Worm (Caenorhabditis elegans) whole organism, L1 larva: Measurements from ENCODE around the gene pqn-80.

Source experiments
- C16A3.4 ChIP-seq: fragments of 150-350 bp; optimal IDR thresholded peaks from 2 replicates; lab custom pipeline; 2014; ENCODE audit warnings: missing biosample characterization, missing genetic modification characterization
- C34B4.2 ChIP-seq: sonication (generic microtip); optimal IDR thresholded peaks from 2 replicates; lab custom pipeline; 2017; ENCODE audit warnings: mild to moderate bottlenecking, missing genetic modification characterization, missing compliant biosample characterization
- F16B12.6 ChIP-seq: fragments of 150-350 bp; optimal IDR thresholded peaks from 2 replicates; lab custom pipeline; 2014; ENCODE audit warnings: missing biosample characterization, missing genetic modification characterization
- Y116A8C.19 ChIP-seq: sonication (generic microtip); optimal IDR thresholded peaks from 2 replicates; lab custom pipeline; 2016; ENCODE audit warnings: missing compliant biosample characterization, missing genetic modification characterization, borderline replicate concordance
- aha-1 ChIP-seq: fragments of 150-350 bp; optimal IDR thresholded peaks from 2 replicates; lab custom pipeline; 2014; ENCODE audit warnings: missing biosample characterization, missing genetic modification characterization
- ama-1 ChIP-seq: fragments of 150-350 bp; optimal IDR thresholded peaks from 2 replicates; lab custom pipeline; 2014
- ceh-63 ChIP-seq: fragments of 200-800 bp; sonication (Bioruptor generic); optimal IDR thresholded peaks from 2 replicates; lab custom pipeline; 2018; ENCODE audit warnings: mild to moderate bottlenecking, missing genetic modification characterization, missing compliant biosample characterization
- ceh-8 ChIP-seq: fragments of 200-800 bp; sonication (Bioruptor generic); optimal IDR thresholded peaks from 2 replicates; lab custom pipeline; 2018; ENCODE audit warnings: mild to moderate bottlenecking, missing genetic modification characterization, moderate library complexity, missing compliant biosample characterization
- dpl-1 ChIP-seq, 3 experiments: fragments of 150-350 bp in 2 of 3; sonication (generic microtip) in 1 of 3; optimal IDR thresholded peaks; 2 replicates each; lab custom pipeline; 2014 to 2017; ENCODE audit warnings: missing biosample characterization in 3 of 3, missing genetic modification characterization in 3 of 3, missing genetic modification reagents in 3 of 3
- dsc-1 ChIP-seq: sonication (generic microtip); optimal IDR thresholded peaks from 2 replicates; lab custom pipeline; 2016; ENCODE audit warnings: mild to moderate bottlenecking, missing genetic modification characterization, missing compliant biosample characterization
- egl-27 ChIP-seq, 2 experiments: fragments of 150-350 bp in 1 of 2; sonication (generic microtip); optimal IDR thresholded peaks; 3 replicates each; lab custom pipeline; 2017 to 2018; ENCODE audit warnings: missing biosample characterization in 2 of 2, missing genetic modification characterization in 2 of 2, missing genetic modification reagents in 2 of 2
- elt-2 ChIP-seq: sonication (generic microtip); optimal IDR thresholded peaks from 2 replicates; lab custom pipeline; 2016; ENCODE audit warnings: missing genetic modification characterization, mild to moderate bottlenecking, inconsistent platforms, missing compliant biosample characterization, missing genetic modification reagents
- fkh-10 ChIP-seq: sonication (generic microtip); optimal IDR thresholded peaks from 2 replicates; lab custom pipeline; 2017; ENCODE audit warnings: missing biosample characterization, missing genetic modification reagents, missing genetic modification characterization
- fkh-4 ChIP-seq: sonication (generic microtip); optimal IDR thresholded peaks from 2 replicates; lab custom pipeline; 2016; ENCODE audit warnings: missing compliant biosample characterization, missing genetic modification characterization, borderline replicate concordance
- fos-1 ChIP-seq: fragments of 150-350 bp; optimal IDR thresholded peaks from 2 replicates; lab custom pipeline; 2014; ENCODE audit warnings: missing biosample characterization, missing genetic modification characterization
- irx-1 ChIP-seq: sonication (generic microtip); optimal IDR thresholded peaks from 2 replicates; lab custom pipeline; 2016; ENCODE audit warnings: missing genetic modification characterization, missing compliant biosample characterization
- isw-1 ChIP-seq: fragments of 200-800 bp; sonication (Bioruptor generic); IDR thresholded peaks from 2 replicates; pipeline ENCODE4 v1.3.6; 2022; ENCODE audit warnings: missing genetic modification characterization, missing compliant biosample characterization
- jun-1 ChIP-seq: fragments of 150-350 bp; optimal IDR thresholded peaks from 2 replicates; lab custom pipeline; 2014; ENCODE audit warnings: missing biosample characterization, missing genetic modification reagents, missing genetic modification characterization
- lin-13 ChIP-seq: fragments of 150-350 bp; optimal IDR thresholded peaks from 2 replicates; lab custom pipeline; 2014; ENCODE audit warnings: missing biosample characterization, missing genetic modification reagents, missing genetic modification characterization
- lin-15B ChIP-seq: fragments of 150-350 bp; sonication (generic microtip); optimal IDR thresholded peaks from 3 replicates; lab custom pipeline; 2014; ENCODE audit warnings: missing biosample characterization, missing genetic modification characterization
- lsy-2 ChIP-seq, 2 experiments: fragments of 150-350 bp; optimal IDR thresholded peaks; 2 replicates each; lab custom pipeline; 2014; ENCODE audit warnings: missing biosample characterization in 2 of 2, missing genetic modification characterization in 2 of 2
- mab-9 ChIP-seq: fragments of 200-800 bp; sonication (Bioruptor generic); IDR thresholded peaks from 2 replicates; pipeline ENCODE4 v1.3.6; 2022; ENCODE audit warnings: missing genetic modification reagents, missing genetic modification characterization, missing compliant biosample characterization
- mdl-1 ChIP-seq, 2 experiments: fragments of 150-350 bp; optimal IDR thresholded peaks; 2 replicates each; lab custom pipeline; 2014 to 2017; ENCODE audit warnings: missing biosample characterization in 2 of 2, missing genetic modification characterization in 2 of 2, inconsistent platforms in 1 of 2
- mef-2 ChIP-seq: fragments of 150-350 bp; optimal IDR thresholded peaks from 2 replicates; lab custom pipeline; 2014; ENCODE audit warnings: missing biosample characterization, missing genetic modification characterization
- nhr-11 ChIP-seq: fragments of 150-350 bp; optimal IDR thresholded peaks from 2 replicates; lab custom pipeline; 2014; ENCODE audit warnings: missing biosample characterization, missing genetic modification characterization
- nhr-12 ChIP-seq: sonication (generic microtip); optimal IDR thresholded peaks from 2 replicates; lab custom pipeline; 2017; ENCODE audit warnings: missing biosample characterization, missing genetic modification characterization
- nhr-28 ChIP-seq: fragments of 150-350 bp; optimal IDR thresholded peaks from 2 replicates; lab custom pipeline; 2014; ENCODE audit warnings: missing biosample characterization, missing genetic modification characterization
- nhr-47 ChIP-seq: sonication (generic microtip); optimal IDR thresholded peaks from 2 replicates; lab custom pipeline; 2016; ENCODE audit warnings: mild to moderate bottlenecking, missing genetic modification characterization, moderate library complexity, missing compliant biosample characterization
- nhr-71 ChIP-seq: sonication (generic microtip); optimal IDR thresholded peaks from 2 replicates; lab custom pipeline; 2016; ENCODE audit warnings: mild to moderate bottlenecking, missing genetic modification characterization, moderate library complexity, missing compliant biosample characterization
- nhr-76 ChIP-seq: sonication (generic microtip); optimal IDR thresholded peaks from 2 replicates; lab custom pipeline; 2017; ENCODE audit warnings: missing biosample characterization, missing genetic modification characterization
- nhr-77 ChIP-seq: fragments of 150-350 bp; optimal IDR thresholded peaks from 2 replicates; lab custom pipeline; 2014; ENCODE audit warnings: missing biosample characterization, missing genetic modification characterization
- nhr-84 ChIP-seq: sonication (generic microtip); optimal IDR thresholded peaks from 2 replicates; lab custom pipeline; 2017; ENCODE audit warnings: missing biosample characterization, missing genetic modification characterization
- nhr-85 ChIP-seq: sonication (generic microtip); peaks from one replicate; lab custom pipeline; 2016; ENCODE audit warnings: missing genetic modification characterization, inconsistent platforms, missing compliant biosample characterization
- nhr-90 ChIP-seq: sonication (generic microtip); optimal IDR thresholded peaks from 2 replicates; lab custom pipeline; 2016; ENCODE audit warnings: mild to moderate bottlenecking, missing genetic modification characterization, missing compliant biosample characterization; ENCODE audit not compliant: poor library complexity
- pax-3 ChIP-seq: fragments of 200-800 bp; sonication (Bioruptor generic); optimal IDR thresholded peaks from 2 replicates; lab custom pipeline; 2018; ENCODE audit warnings: mild to moderate bottlenecking, missing genetic modification characterization, moderate library complexity, missing compliant biosample characterization
- pqm-1 ChIP-seq: sonication (generic microtip); optimal IDR thresholded peaks from 3 replicates; lab custom pipeline; 2017; ENCODE audit warnings: missing biosample characterization, missing genetic modification characterization
- rnt-1 ChIP-seq: sonication (generic microtip); optimal IDR thresholded peaks from 2 replicates; lab custom pipeline; 2016; ENCODE audit warnings: mild to moderate bottlenecking, missing genetic modification characterization, moderate library complexity, missing compliant biosample characterization
- snu-23 ChIP-seq: sonication (generic microtip); optimal IDR thresholded peaks from 2 replicates; lab custom pipeline; 2016; ENCODE audit warnings: missing genetic modification characterization, missing compliant biosample characterization
- sptf-1 ChIP-seq: fragments of 150-350 bp; optimal IDR thresholded peaks from 2 replicates; lab custom pipeline; 2014; ENCODE audit warnings: missing biosample characterization, missing genetic modification characterization
- sup-37 ChIP-seq: fragments of 200-800 bp; sonication (Bioruptor generic); optimal IDR thresholded peaks from 2 replicates; lab custom pipeline; 2018; ENCODE audit warnings: mild to moderate bottlenecking, missing genetic modification characterization, missing compliant biosample characterization
- tlp-1 ChIP-seq: fragments of 150-350 bp; optimal IDR thresholded peaks from 2 replicates; lab custom pipeline; 2014; ENCODE audit warnings: missing biosample characterization, missing genetic modification characterization
- unc-130 ChIP-seq: fragments of 150-350 bp; optimal IDR thresholded peaks from 2 replicates; lab custom pipeline; 2017; ENCODE audit warnings: missing biosample characterization, missing genetic modification characterization, inconsistent platforms
- unc-30 ChIP-seq: sonication (generic microtip); optimal IDR thresholded peaks from 2 replicates; lab custom pipeline; 2017; ENCODE audit warnings: missing biosample characterization, missing genetic modification characterization
- unc-62 ChIP-seq: fragments of 150-350 bp; optimal IDR thresholded peaks from 2 replicates; lab custom pipeline; 2014; ENCODE audit warnings: missing biosample characterization, missing genetic modification reagents, missing genetic modification characterization
- unc-98 ChIP-seq: fragments of 200-800 bp; sonication (Bioruptor generic); IDR thresholded peaks from 2 replicates; pipeline ENCODE4 v1.3.6; 2022; ENCODE audit warnings: missing genetic modification characterization, missing compliant biosample characterization
- vab-15 ChIP-seq: sonication (generic microtip); optimal IDR thresholded peaks from 2 replicates; lab custom pipeline; 2017; ENCODE audit warnings: missing genotype, mild to moderate bottlenecking, missing genetic modification characterization, missing compliant biosample characterization
- xbp-1 ChIP-seq: sonication (generic microtip); optimal IDR thresholded peaks from 2 replicates; lab custom pipeline; 2016; ENCODE audit warnings: missing genetic modification characterization, missing compliant biosample characterization
- zag-1 ChIP-seq: fragments of 150-350 bp; optimal IDR thresholded peaks from 2 replicates; lab custom pipeline; 2014; ENCODE audit warnings: missing biosample characterization, missing genetic modification characterization
- ztf-11 ChIP-seq, 2 experiments: sonication (generic microtip); optimal IDR thresholded peaks; 2 replicates each; lab custom pipeline; 2016 to 2017; ENCODE audit warnings: missing genetic modification characterization in 2 of 2, missing biosample characterization in 1 of 2, missing compliant biosample characterization in 1 of 2
- ztf-4 ChIP-seq: fragments of 150-350 bp; optimal IDR thresholded peaks from 2 replicates; lab custom pipeline; 2014; ENCODE audit warnings: missing biosample characterization, missing genetic modification characterization

The pqn-80 gene

ce11 chrIII:12612519-12612935 lies 13.8 kb upstream of the pqn-80 start (continued):
- TF ChIP-seq F16B12.6 (tag; lab: Kevin White, UChicago) (peak; percentile 26), nhr-11 (tag; lab: Kevin White, UChicago) (peak; percentile 97), vab-15 (peak; percentile 47), elt-2 (peak; percentile 87), sup-37 (GFP tag; lab: Kevin White, UChicago) (peak; percentile 91), ztf-4 (tag; lab: Kevin White, UChicago) (peak; percentile 99), zag-1 (tag; lab: Kevin White, UChicago) (peak; percentile 95), unc-30 (tag; lab: Kevin White, UChicago) (peak; percentile 95), nhr-28 (tag; lab: Kevin White, UChicago) (peak; percentile 14), Y116A8C.19 (tag; lab: Kevin White, UChicago) (peak; percentile 13), aha-1 (tag; lab: Kevin White, UChicago) (peak; percentile 73), xbp-1 (tag; lab: Kevin White, UChicago) (peak; percentile 98), ama-1 (peak; percentile 95), ztf-11 (tag; optimal IDR thresholded peaks at IDR 0.05; lab: Kevin White, UChicago) (peak; percentile 41 to 99), lin-13 (GFP tag; lab: Kevin White, UChicago) (peak; percentile 99), tlp-1 (no peak), unc-98 (GFP tag; lab: Robert Waterston, UW) (peak; percentile 72), fkh-4 (tag; lab: Kevin White, UChicago) (peak; percentile 82), rnt-1 (peak; percentile 96), mef-2 (tag; lab: Kevin White, UChicago) (peak; percentile 98), jun-1 (peak; percentile 99), unc-62 (peak; percentile 99), C34B4.2 (tag; lab: Kevin White, UChicago) (peak; percentile 73), nhr-12 (tag; lab: Kevin White, UChicago) (peak; percentile 19), lin-15B (tag; lab: Kevin White, UChicago) (peak; percentile 53), isw-1 (peak; percentile 93), mab-9 (GFP tag; lab: Robert Waterston, UW) (peak; percentile 99), fos-1 (tag; lab: Kevin White, UChicago) (peak; percentile 97), C16A3.4 (peak; percentile 98), unc-130 (peak; percentile 91), nhr-85 (tag; lab: Kevin White, UChicago) (peak; percentile 100), dpl-1 (GFP tag; optimal IDR thresholded peaks at IDR 0.05; lab: Kevin White, UChicago) (peak; percentile 80 to 86 (median 81)), nhr-77 (tag; lab: Kevin White, UChicago) (peak; percentile 98), nhr-90 (tag; lab: Kevin White, UChicago) (peak; percentile 99), lsy-2 (tag; optimal IDR thresholded peaks at IDR 0.05; lab: Kevin White, UChicago) (peak; percentile 97), egl-27 (tag; optimal IDR thresholded peaks at IDR 0.05; lab: Kevin White, UChicago) (peak; percentile 100), fkh-10 (GFP tag; lab: Kevin White, UChicago) (peak; percentile 97), dsc-1 (peak; percentile 99), irx-1 (tag; lab: Kevin White, UChicago) (peak; percentile 99), ceh-63 (GFP tag; lab: Kevin White, UChicago) (peak; percentile 62), snu-23 (GFP tag; lab: Kevin White, UChicago) (peak; percentile 99), nhr-71 (tag; lab: Kevin White, UChicago) (peak; percentile 100), pax-3 (tag; lab: Kevin White, UChicago) (peak; percentile 97), nhr-84 (tag; lab: Kevin White, UChicago) (peak; percentile 21), ceh-8 (peak; percentile 94), sptf-1 (tag; lab: Kevin White, UChicago) (no peak), nhr-76 (tag; lab: Kevin White, UChicago) (peak; percentile 84), mdl-1 (tag; optimal IDR thresholded peaks at IDR 0.05; lab: Kevin White, UChicago) (peak; percentile 92 to 99), pqm-1 (tag; lab: Kevin White, UChicago) (peak; percentile 73), nhr-47 (tag; lab: Kevin White, UChicago) (peak; percentile 100)
